Fruit fly (Drosophila melanogaster): ENCODE data around the gene NHP2.

NHP2 gene

dm6 chr3L:14801854-14802616 is at the start of gene NHP2 (continued):
- TF ChIP-seq tna (GFP tag; IDR thresholded peaks at IDR 0.05; ENCODE audit: partially characterized antibody) = 0 out of 2 replicates have a peak, but pooled peaks have one; percentile 29
- TF ChIP-seq CG4854 (GFP tag; optimal IDR thresholded peaks at IDR 0.05) = peak; percentile 38
- TF ChIP-seq CG12942 (GFP tag; optimal IDR thresholded peaks at IDR 0.05) = peak; percentile 67
- TF ChIP-seq CG13775 (GFP tag; optimal IDR thresholded peaks at IDR 0.05) = peak; percentile 78
- TF ChIP-seq BEAF-32 (GFP tag; optimal IDR thresholded peaks at IDR 0.05) = peak; percentile 47
- peak; percentile 88 for TF ChIP-seq CG18599 (GFP tag; optimal IDR thresholded peaks at IDR 0.05)
- TF ChIP-seq CG1233 (GFP tag; optimal IDR thresholded peaks at IDR 0.05) = peak; percentile 81
- TF ChIP-seq tap (tag; optimal IDR thresholded peaks at IDR 0.05) = no peak
- TF ChIP-seq Ssrp (tag; optimal IDR thresholded peaks at IDR 0.05) = peak; percentile 70
- peak; percentile 83 for TF ChIP-seq CG8924 (tag; optimal IDR thresholded peaks at IDR 0.05)
- no peak for TF ChIP-seq CG15479 (GFP tag; optimal IDR thresholded peaks at IDR 0.05)
- peak; percentile 85 for TF ChIP-seq nmo (GFP tag; optimal IDR thresholded peaks at IDR 0.05)
- TF ChIP-seq CG8281 (tag; optimal IDR thresholded peaks at IDR 0.05) = no peak
- peak; percentile 75 for TF ChIP-seq CG12299 (tag; optimal IDR thresholded peaks at IDR 0.05)
- TF ChIP-seq CG17568 (GFP tag; optimal IDR thresholded peaks at IDR 0.05) = no peak
- peak; percentile 90 for TF ChIP-seq bcd (GFP tag; optimal IDR thresholded peaks at IDR 0.05)
- TF ChIP-seq HmgZ (tag; optimal IDR thresholded peaks at IDR 0.05) = peak; percentile 85
- TF ChIP-seq CG6689 (GFP tag; IDR thresholded peaks at IDR 0.05) = peak; percentile 77
- 0 out of 2 replicates have a peak, but pooled peaks have one; percentile 28 for TF ChIP-seq wor (GFP tag; IDR thresholded peaks at IDR 0.05)
- TF ChIP-seq gcm2 (GFP tag; optimal IDR thresholded peaks at IDR 0.05) = no peak
- TF ChIP-seq Meics (GFP tag; optimal IDR thresholded peaks at IDR 0.05) = peak; percentile 89
- no peak for TF ChIP-seq C15 (GFP tag; IDR thresholded peaks at IDR 0.05)
- TF ChIP-seq HLH54F (GFP tag; optimal IDR thresholded peaks at IDR 0.05) = peak; percentile 54
- peak; percentile 72; the same call in 1 of the 2 replicates for TF ChIP-seq ap (GFP tag; IDR thresholded peaks at IDR 0.05)
- peak; percentile 80 for TF ChIP-seq CG10209 (GFP tag; optimal IDR thresholded peaks at IDR 0.05)
- peak; percentile 83 for TF ChIP-seq CG4424 (GFP tag; optimal IDR thresholded peaks at IDR 0.05)
- TF ChIP-seq Dip2 (GFP tag; IDR thresholded peaks at IDR 0.05) = no peak
- peak; percentile 43; the same call in 1 of the 2 replicates for TF ChIP-seq klu (GFP tag; IDR thresholded peaks at IDR 0.05)
- peak; percentile 72; the same call in 1 of the 2 replicates for TF ChIP-seq ara (GFP tag; IDR thresholded peaks at IDR 0.05)
- TF ChIP-seq sim (GFP tag; IDR thresholded peaks at IDR 0.05) = peak; percentile 51
- peak; percentile 85 for TF ChIP-seq Fer3 (tag; optimal IDR thresholded peaks at IDR 0.05)
- peak; percentile 77 for TF ChIP-seq Ptx1 (GFP tag; IDR thresholded peaks at IDR 0.05)
- TF ChIP-seq dan (GFP tag; IDR thresholded peaks at IDR 0.05) = no peak
- peak; percentile 80 for TF ChIP-seq CG17361 (GFP tag; IDR thresholded peaks at IDR 0.05)
- TF ChIP-seq CG4617 (GFP tag; optimal IDR thresholded peaks at IDR 0.05; ENCODE audit: borderline replicate concordance) = peak; percentile 85
- peak; percentile 68; the same call in 1 of the 2 replicates for TF ChIP-seq CG11085 (GFP tag; IDR thresholded peaks at IDR 0.05)
- TF ChIP-seq CG16779 (GFP tag; IDR thresholded peaks at IDR 0.05) = 0 out of 2 replicates have a peak, but pooled peaks have one; percentile 39
- peak; percentile 42; the same call in 2 of the 3 replicates for TF ChIP-seq CG11093 (GFP tag; IDR thresholded peaks at IDR 0.05)
- no peak; the same call in 1 of the 3 replicates for TF ChIP-seq sr (GFP tag; IDR thresholded peaks at IDR 0.05)
- TF ChIP-seq pfk (GFP tag; optimal IDR thresholded peaks at IDR 0.05) = no peak
- TF ChIP-seq CG8290 (GFP tag; optimal IDR thresholded peaks at IDR 0.05) = peak; percentile 84
- peak in 1 of 2 experiments; percentile 33 for TF ChIP-seq CG8290 (tag; optimal IDR thresholded peaks at IDR 0.05)
- TF ChIP-seq Hr51 (GFP tag; optimal IDR thresholded peaks at IDR 0.05) = peak in 1 of 2 experiments; percentile 71
- no peak for TF ChIP-seq inv (GFP tag; IDR thresholded peaks at IDR 0.05; ENCODE audit: partially characterized antibody)
- TF ChIP-seq mam (GFP tag; optimal IDR thresholded peaks at IDR 0.05) = peak; percentile 65
- 0 out of 2 replicates have a peak, but pooled peaks have one; percentile 18 for TF ChIP-seq Bgb (GFP tag; IDR thresholded peaks at IDR 0.05; ENCODE audit: partially characterized antibody)
- no peak for TF ChIP-seq sna (GFP tag; IDR thresholded peaks at IDR 0.05; ENCODE audit: partially characterized antibody)
- TF ChIP-seq E2f1 (GFP tag; IDR thresholded peaks at IDR 0.05) = peak; percentile 78

Data from whole organism, embryonic.